Fruit fly (Drosophila melanogaster) whole organism, adult: ENCODE results near the gene Cp7Fa.

ENCODE experiments used
- CG5204 ChIP-seq: fragments of 200-800 bp; sonication (Bioruptor generic); optimal IDR thresholded peaks from 2 replicates; lab custom pipeline; 2016; ENCODE audit warnings: missing biosample characterization, missing genetic modification characterization
- CG7045 ChIP-seq: fragments of 200-800 bp; sonication (Bioruptor generic); optimal IDR thresholded peaks from 2 replicates; lab custom pipeline; 2017; ENCODE audit warnings: missing biosample characterization, mild to moderate bottlenecking, missing genetic modification characterization
- Hr96 ChIP-seq: fragments of 200-800 bp; sonication (Bioruptor generic); optimal IDR thresholded peaks from 2 replicates; lab custom pipeline; 2016; ENCODE audit warnings: missing biosample characterization, missing genetic modification characterization
- cic ChIP-seq: fragments of 200-800 bp; sonication (Bioruptor generic); optimal IDR thresholded peaks from 2 replicates; lab custom pipeline; 2017; ENCODE audit warnings: missing biosample characterization, mild to moderate bottlenecking, missing genetic modification characterization, moderate library complexity
- kay ChIP-seq: fragments of 200-800 bp; sonication (Bioruptor generic); peaks from one replicate; lab custom pipeline; 2016; ENCODE audit warnings: missing biosample characterization, missing genetic modification characterization, borderline replicate concordance
- tj ChIP-seq: fragments of 200-800 bp; sonication (Bioruptor generic); optimal IDR thresholded peaks from 3 replicates; lab custom pipeline; 2017; ENCODE audit warnings: missing biosample characterization, mild to moderate bottlenecking, missing genetic modification characterization, moderate library complexity

- TF ChIP-seq kay (GFP tag; lab: Kevin White, UChicago) (no peak), cic (no peak), CG5204 (no peak), tj (GFP tag; lab: Kevin White, UChicago) (no peak), CG7045 (GFP tag; lab: Kevin White, UChicago) (no peak), Hr96 (GFP tag; lab: Kevin White, UChicago) (no peak)
Measured at dm6 chrX:8489048-8489447, 18.4 kb downstream of the Cp7Fa start, which contains the start of gene CG33181.
